Worm (Caenorhabditis elegans): Measurements from ENCODE around the gene T22B7.4.
A peak's percentile ranks its signal among the peaks of the same experiment; 100 is the strongest.

The T22B7.4 gene

ce11 chrX:5644112-5644511 is 2.9 kb upstream of the T22B7.4 start:
- TF ChIP-seq unc-62 (GFP tag; optimal IDR thresholded peaks at IDR 0.05 in 1 of 2) (peak in 1 of 2 experiments; percentile 62), unc-62 (tag; optimal IDR thresholded peaks at IDR 0.05) (no peak), lin-39 (tag; optimal IDR thresholded peaks at IDR 0.05) (no peak)

ce11 chrX:5639562-5639961 is 1.7 kb downstream of the T22B7.4 start:
- no peak for TF ChIP-seq sdz-12 (GFP tag; optimal IDR thresholded peaks at IDR 0.05)
- no peak for TF ChIP-seq dmd-8 (GFP tag; IDR thresholded peaks at IDR 0.05)
- no peak for TF ChIP-seq ceh-44 (GFP tag; IDR thresholded peaks at IDR 0.05)
- TF ChIP-seq ceh-32 (tag; optimal IDR thresholded peaks at IDR 0.05; ENCODE audit: poor library complexity) = no peak
- no peak for TF ChIP-seq madf-5 (GFP tag; IDR thresholded peaks at IDR 0.05)
- no peak for TF ChIP-seq nhr-111 (GFP tag; optimal IDR thresholded peaks at IDR 0.05)
- TF ChIP-seq aha-1 (tag) = peak; percentile 91

- no peak for TF ChIP-seq hif-1 (tag; optimal IDR thresholded peaks at IDR 0.05)
- no peak for TF ChIP-seq daf-19 (GFP tag; conservative IDR thresholded peaks at IDR 0.05)
- TF ChIP-seq nhr-48 (tag; optimal IDR thresholded peaks at IDR 0.05) = no peak
- peak; percentile 56 for TF ChIP-seq pqm-1 (tag; optimal IDR thresholded peaks at IDR 0.05)
- TF ChIP-seq nhr-237 (tag; optimal IDR thresholded peaks at IDR 0.05) = no peak
- no peak for TF ChIP-seq ama-1 (optimal IDR thresholded peaks at IDR 0.05)
- TF ChIP-seq spr-1 (tag; optimal IDR thresholded peaks at IDR 0.05) = no peak
Observed at ce11 chrX:5631626-5632025, 9.6 kb downstream of the T22B7.4 start, which contains the start of gene T22B7.8. T22B7.8 (plus strand) TSS chrX:5631926.

- TF ChIP-seq nhr-6 (tag; optimal IDR thresholded peaks at IDR 0.05) (no peak), ZK337.2 (GFP tag; IDR thresholded peaks at IDR 0.05) (no peak), nhr-25 (tag; optimal IDR thresholded peaks at IDR 0.05; ENCODE audit: borderline replicate concordance, insufficient read depth) (peak; percentile 22), hlh-30 (tag; optimal IDR thresholded peaks at IDR 0.05; ENCODE audit: insufficient read depth) (peak; percentile 9), mdl-1 (tag; optimal IDR thresholded peaks at IDR 0.05) (peak in 1 of 2 experiments; percentile 51), nhr-28 (tag; optimal IDR thresholded peaks at IDR 0.05) (peak; percentile 49), nhr-10 (tag; optimal IDR thresholded peaks at IDR 0.05) (no peak), vab-7 (GFP tag; IDR thresholded peaks at IDR 0.05) (no peak), F10B5.3 (tag; optimal IDR thresholded peaks at IDR 0.05) (no peak), ceh-44 (GFP tag; IDR thresholded peaks at IDR 0.05) (no peak), unc-62 (GFP tag; optimal IDR thresholded peaks at IDR 0.05 in 1 of 2) (peak in 1 of 2 experiments; percentile 20), unc-62 (tag; optimal IDR thresholded peaks at IDR 0.05) (no peak), hlh-11 (tag; optimal IDR thresholded peaks at IDR 0.05) (peak; percentile 0)
Observed at ce11 chrX:5631008-5631407, 10.2 kb downstream of the T22B7.4 start.

- no peak for TF ChIP-seq ZK546.5 (tag; optimal IDR thresholded peaks at IDR 0.05)
- TF ChIP-seq nhr-10 (tag; optimal IDR thresholded peaks at IDR 0.05) = no peak
- TF ChIP-seq nhr-111 (GFP tag; optimal IDR thresholded peaks at IDR 0.05) = no peak
- no peak for TF ChIP-seq R02D3.7 (tag; optimal IDR thresholded peaks at IDR 0.05)
- no peak for TF ChIP-seq hmg-1.1 (GFP tag; IDR thresholded peaks at IDR 0.05)
- TF ChIP-seq dmd-6 (GFP tag; IDR thresholded peaks at IDR 0.05) = peak; percentile 45
- TF ChIP-seq nhr-76 (tag; optimal IDR thresholded peaks at IDR 0.05) = no peak
- TF ChIP-seq snpc-1.2 (GFP tag; IDR thresholded peaks at IDR 0.05) = no peak
- no peak for TF ChIP-seq tra-1 (GFP tag; IDR thresholded peaks at IDR 0.05)
- no peak for TF ChIP-seq lin-1 (GFP tag; IDR thresholded peaks at IDR 0.05)
- no peak for TF ChIP-seq mep-1 (tag; optimal IDR thresholded peaks at IDR 0.05)
- TF ChIP-seq nhr-48 (tag; optimal IDR thresholded peaks at IDR 0.05) = peak; percentile 58
- TF ChIP-seq vab-7 (GFP tag; IDR thresholded peaks at IDR 0.05) = no peak
- no peak for TF ChIP-seq nhr-11 (tag; optimal IDR thresholded peaks at IDR 0.05)
- TF ChIP-seq lin-38 (GFP tag; IDR thresholded peaks at IDR 0.05) = no peak
- TF ChIP-seq lin-29 (GFP tag; IDR thresholded peaks at IDR 0.05) = no peak
- TF ChIP-seq dve-1 (tag; optimal IDR thresholded peaks at IDR 0.05; ENCODE audit: insufficient read depth) = no peak
- TF ChIP-seq ceh-28 (tag; optimal IDR thresholded peaks at IDR 0.05) = no peak
- TF ChIP-seq lin-15B (tag; optimal IDR thresholded peaks at IDR 0.05) = no peak
- peak; percentile 13 to 65 for TF ChIP-seq mdl-1 (tag; optimal IDR thresholded peaks at IDR 0.05)
- peak; percentile 72 for TF ChIP-seq hlh-11 (tag; optimal IDR thresholded peaks at IDR 0.05)
- TF ChIP-seq skn-1 (tag; optimal IDR thresholded peaks at IDR 0.05) = no peak
- peak in 1 of 2 experiments; percentile 41 for TF ChIP-seq lsy-2 (tag; optimal IDR thresholded peaks at IDR 0.05)
- no peak for TF ChIP-seq aly-2 (tag; optimal IDR thresholded peaks at IDR 0.05)
- TF ChIP-seq ceh-44 (GFP tag; IDR thresholded peaks at IDR 0.05) = no peak
Observed at ce11 chrX:5629941-5630340, 11.3 kb downstream of the T22B7.4 start, which contains the start of gene argn-1. argn-1 (plus strand) TSS chrX:5630023.

Measured in whole organism, L4 larva.